Worm (Caenorhabditis elegans): Measurements from ENCODE around the gene Y81G3A.1.

Y81G3A.1 gene

ce11 chrII:13116710-13117109 lies 33.0 kb upstream of the Y81G3A.1 start, which contains the start of gene rict-1:
Gene rict-1, minus strand, starts transcription at chrII:13116810.
- TF ChIP-seq eor-1 (tag; optimal IDR thresholded peaks at IDR 0.05) (no peak), nhr-28 (tag; optimal IDR thresholded peaks at IDR 0.05) (no peak), ZK546.5 (tag; optimal IDR thresholded peaks at IDR 0.05) (no peak), unc-39 (tag; optimal IDR thresholded peaks at IDR 0.05) (no peak), ceh-9 (tag; optimal IDR thresholded peaks at IDR 0.05) (no peak), nhr-43 (tag; optimal IDR thresholded peaks at IDR 0.05; ENCODE audit: poor library complexity, severe bottlenecking) (no peak)

DNA sequence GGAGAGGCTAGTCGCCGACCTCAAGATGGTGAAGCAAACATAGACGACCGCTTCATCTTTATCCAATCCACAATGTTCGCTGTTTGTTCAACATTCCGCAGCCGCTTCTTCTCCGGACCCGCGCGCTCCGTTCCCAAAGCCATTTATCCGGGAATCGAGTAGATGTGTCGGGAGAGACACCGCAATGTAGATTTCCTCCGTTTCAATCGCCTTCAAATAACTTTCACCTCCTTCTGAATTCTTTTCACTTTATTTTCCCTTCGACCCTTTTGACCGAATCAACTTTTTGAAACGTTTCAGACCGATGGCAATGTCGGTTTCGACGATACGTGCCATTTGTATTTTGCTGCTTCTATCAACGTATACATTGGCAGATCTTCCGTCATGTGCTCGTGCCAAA lies 24.0 kb upstream of the Y81G3A.1 start, which contains the start of gene pqn-32:
Gene pqn-32 (plus strand): TSS at position 301 of the 400 bp plus-strand sequence.
- TF ChIP-seq mml-1 (tag; optimal IDR thresholded peaks at IDR 0.05), result no peak
- TF ChIP-seq lin-39 (tag; optimal IDR thresholded peaks at IDR 0.05), result no peak
- TF ChIP-seq nfya-1 (tag; optimal IDR thresholded peaks at IDR 0.05; ENCODE audit: insufficient read depth), result no peak
- no peak for TF ChIP-seq ZK546.5 (tag; optimal IDR thresholded peaks at IDR 0.05)
- no peak for TF ChIP-seq nhr-25 (tag; optimal IDR thresholded peaks at IDR 0.05)
- TF ChIP-seq R02D3.7 (tag; optimal IDR thresholded peaks at IDR 0.05), result no peak
- no peak for TF ChIP-seq unc-39 (tag; optimal IDR thresholded peaks at IDR 0.05)
- TF ChIP-seq ztf-4 (tag; optimal IDR thresholded peaks at IDR 0.05), result no peak
- no peak for TF ChIP-seq fos-1 (tag; optimal IDR thresholded peaks at IDR 0.05)
- no peak for TF ChIP-seq nhr-237 (tag; optimal IDR thresholded peaks at IDR 0.05)
- TF ChIP-seq lsy-12 (tag; optimal IDR thresholded peaks at IDR 0.05), result no peak
- TF ChIP-seq lin-15B (tag; optimal IDR thresholded peaks at IDR 0.05), result no peak
- TF ChIP-seq egl-5 (tag; optimal IDR thresholded peaks at IDR 0.05), result no peak
- TF ChIP-seq nhr-12 (tag; optimal IDR thresholded peaks at IDR 0.05), result no peak
- TF ChIP-seq daf-12 (tag; optimal IDR thresholded peaks at IDR 0.05), result no peak
- no peak for TF ChIP-seq pqm-1 (tag; optimal IDR thresholded peaks at IDR 0.05)

DNA sequence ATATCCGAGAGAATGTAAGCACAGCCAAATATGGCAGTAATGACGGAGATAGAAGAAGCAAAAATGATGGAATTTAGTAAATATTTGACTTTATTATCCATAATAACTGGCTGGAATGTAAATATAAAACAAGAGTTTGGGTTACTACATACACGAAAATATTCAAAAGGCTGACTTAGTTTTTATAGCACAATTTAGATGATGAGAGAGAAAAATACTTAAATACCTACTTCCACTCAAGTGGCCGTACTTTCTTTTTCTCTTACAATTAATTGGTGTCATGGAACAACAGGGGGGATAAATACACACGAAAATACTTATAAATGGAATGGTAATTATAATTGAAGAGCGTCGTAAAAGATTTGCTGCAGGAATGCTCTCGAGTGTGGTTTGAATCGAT lies 14.4 kb upstream of the Y81G3A.1 start, which contains the start of gene col-86:
Gene col-86 (minus strand): TSS at position 101 of the 400 bp plus-strand sequence.
- TF ChIP-seq elt-2 (tag; optimal IDR thresholded peaks at IDR 0.05), result no peak
- no peak for TF ChIP-seq nhr-77 (tag; optimal IDR thresholded peaks at IDR 0.05)
- TF ChIP-seq fkh-10 (GFP tag; optimal IDR thresholded peaks at IDR 0.05), result no peak
- no peak for TF ChIP-seq pqm-1 (tag; optimal IDR thresholded peaks at IDR 0.05)
- no peak for TF ChIP-seq daf-12 (tag; optimal IDR thresholded peaks at IDR 0.05)
- no peak for TF ChIP-seq egl-5 (tag; optimal IDR thresholded peaks at IDR 0.05)
- TF ChIP-seq skn-1 (tag; optimal IDR thresholded peaks at IDR 0.05), result no peak
- TF ChIP-seq lin-15B (tag; optimal IDR thresholded peaks at IDR 0.05), result no peak
- no peak for TF ChIP-seq ama-1 (optimal IDR thresholded peaks at IDR 0.05)
- no peak for TF ChIP-seq mdl-1 (tag; optimal IDR thresholded peaks at IDR 0.05)
- TF ChIP-seq eor-1 (tag; optimal IDR thresholded peaks at IDR 0.05), result no peak
- TF ChIP-seq tbx-2 (tag; optimal IDR thresholded peaks at IDR 0.05), result no peak
- TF ChIP-seq nhr-23 (tag; optimal IDR thresholded peaks at IDR 0.05), result no peak
- no peak for TF ChIP-seq ceh-16 (tag; optimal IDR thresholded peaks at IDR 0.05)
- no peak for TF ChIP-seq pha-4 (tag; optimal IDR thresholded peaks at IDR 0.05)
- no peak for TF ChIP-seq nhr-11 (tag; optimal IDR thresholded peaks at IDR 0.05)

DNA sequence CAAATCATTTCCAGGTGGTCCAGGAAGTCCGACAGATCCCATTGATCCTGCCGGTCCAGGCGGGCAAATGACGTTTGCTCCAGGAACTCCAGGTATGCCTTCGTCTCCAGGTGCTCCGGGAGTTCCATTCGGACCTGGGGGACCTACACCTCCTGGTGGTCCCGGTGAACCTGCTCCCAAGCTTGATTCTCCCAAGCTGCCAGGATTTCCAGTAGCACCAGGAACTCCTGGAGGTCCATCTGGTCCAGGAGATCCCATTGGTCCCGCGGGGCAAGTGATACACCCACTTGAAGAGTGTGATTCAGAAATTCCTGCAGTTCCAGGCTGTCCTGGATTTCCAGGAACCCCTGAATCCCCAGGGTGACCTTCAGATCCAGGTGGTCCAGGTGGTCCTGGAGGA lies 12.6 kb upstream of the Y81G3A.1 start:
- no peak for TF ChIP-seq nhr-23 (tag; optimal IDR thresholded peaks at IDR 0.05)
- no peak for TF ChIP-seq mdl-1 (tag; optimal IDR thresholded peaks at IDR 0.05)
- TF ChIP-seq ztf-4 (tag; optimal IDR thresholded peaks at IDR 0.05), result no peak
- no peak for TF ChIP-seq hmg-11 (tag; optimal IDR thresholded peaks at IDR 0.05)
- no peak for TF ChIP-seq mml-1 (tag; optimal IDR thresholded peaks at IDR 0.05)

ce11 chrII:13091857-13092256 lies 8.1 kb upstream of the Y81G3A.1 start:
- no peak for TF ChIP-seq ztf-11 (tag; optimal IDR thresholded peaks at IDR 0.05)
- TF ChIP-seq jun-1 (tag; optimal IDR thresholded peaks at IDR 0.05), result no peak
- TF ChIP-seq nhr-43 (tag; optimal IDR thresholded peaks at IDR 0.05; ENCODE audit: poor library complexity, severe bottlenecking), result no peak
- no peak for TF ChIP-seq zag-1 (tag; optimal IDR thresholded peaks at IDR 0.05)
- TF ChIP-seq nhr-76 (tag; optimal IDR thresholded peaks at IDR 0.05), result no peak
- no peak for TF ChIP-seq eor-1 (tag; optimal IDR thresholded peaks at IDR 0.05)
- no peak for TF ChIP-seq pha-4 (tag; optimal IDR thresholded peaks at IDR 0.05)
- no peak for TF ChIP-seq egl-5 (tag; optimal IDR thresholded peaks at IDR 0.05)
- TF ChIP-seq lin-39 (tag; optimal IDR thresholded peaks at IDR 0.05), result no peak
- TF ChIP-seq skn-1 (tag; optimal IDR thresholded peaks at IDR 0.05), result no peak
- TF ChIP-seq nhr-237 (tag; optimal IDR thresholded peaks at IDR 0.05), result no peak
- no peak for TF ChIP-seq hmg-11 (tag; optimal IDR thresholded peaks at IDR 0.05)
- no peak for TF ChIP-seq ceh-9 (tag; optimal IDR thresholded peaks at IDR 0.05)
- TF ChIP-seq egl-27 (tag; optimal IDR thresholded peaks at IDR 0.05), result no peak
- TF ChIP-seq R02D3.7 (tag; optimal IDR thresholded peaks at IDR 0.05), result no peak
- TF ChIP-seq elt-1 (tag; optimal IDR thresholded peaks at IDR 0.05), result no peak
- TF ChIP-seq unc-39 (tag; optimal IDR thresholded peaks at IDR 0.05), result no peak
- TF ChIP-seq nhr-23 (tag; optimal IDR thresholded peaks at IDR 0.05), result no peak
- TF ChIP-seq nhr-25 (tag; optimal IDR thresholded peaks at IDR 0.05), result no peak
- no peak for TF ChIP-seq ceh-82 (tag; optimal IDR thresholded peaks at IDR 0.05)
